Fruit fly (Drosophila melanogaster) whole organism, embryonic: ENCODE measurements around the gene CG13694.

ENCODE experiments used
- BtbVII ChIP-seq: fragments of 200-800 bp; sonication (Bioruptor generic); optimal IDR thresholded peaks from 3 replicates; lab custom pipeline; 2017; ENCODE audit warnings: missing biosample characterization, mild to moderate bottlenecking, missing genetic modification characterization
- CG10147 ChIP-seq: fragments of 200-800 bp; sonication (Bioruptor generic); optimal IDR thresholded peaks from 2 replicates; lab custom pipeline; 2019; ENCODE audit warnings: missing biosample characterization, mild to moderate bottlenecking, missing genetic modification characterization, moderate library complexity
- CG11560 ChIP-seq: fragments of 200-800 bp; sonication (Bioruptor generic); IDR thresholded peaks from 3 replicates; pipeline ENCODE4 v1.3.6; 2022; ENCODE audit warnings: missing biosample characterization, missing genetic modification characterization
- CG11696 ChIP-seq: fragments of 200-800 bp; sonication (Bioruptor generic); IDR thresholded peaks from 2 replicates; pipeline ENCODE4 v1.3.6; 2022; ENCODE audit warnings: missing biosample characterization, missing genetic modification characterization
- CG12744 ChIP-seq: fragments of 200-800 bp; sonication (Bioruptor generic); optimal IDR thresholded peaks from 2 replicates; lab custom pipeline; 2016; ENCODE audit warnings: missing biosample characterization, missing genetic modification characterization
- CG13894 ChIP-seq: fragments of 200-800 bp; sonication (Bioruptor generic); optimal IDR thresholded peaks from 3 replicates; lab custom pipeline; 2018; ENCODE audit warnings: missing biosample characterization, mild to moderate bottlenecking, missing genetic modification characterization, moderate library complexity
- CG14441 ChIP-seq: fragments of 200-800 bp; sonication (Bioruptor generic); IDR thresholded peaks from 2 replicates; pipeline ENCODE4 v1.3.6; 2022; ENCODE audit warnings: missing biosample characterization, missing genetic modification characterization
- CG15073 ChIP-seq: fragments of 200-800 bp; sonication (Bioruptor generic); optimal IDR thresholded peaks from 2 replicates; lab custom pipeline; 2016; ENCODE audit warnings: missing biosample characterization, missing genetic modification characterization
- CG16813 ChIP-seq: fragments of 200-800 bp; sonication (Bioruptor generic); IDR thresholded peaks from 3 replicates; pipeline ENCODE4 v1.3.6; 2022; ENCODE audit warnings: missing biosample characterization, missing genetic modification characterization; ENCODE audit not compliant: partially characterized antibody
- CG2889 ChIP-seq: fragments of 200-800 bp; sonication (Bioruptor generic); IDR thresholded peaks from 3 replicates; pipeline ENCODE4 v1.3.6; 2022; ENCODE audit warnings: missing biosample characterization, missing genetic modification characterization
- CG31224 ChIP-seq: fragments of 200-800 bp; sonication (Bioruptor generic); IDR thresholded peaks from 2 replicates; pipeline ENCODE4 v1.3.6; 2022; ENCODE audit warnings: missing biosample characterization, missing genetic modification characterization
- CG31388 ChIP-seq: fragments of 200-800 bp; sonication (Bioruptor generic); optimal IDR thresholded peaks from 2 replicates; lab custom pipeline; 2016; ENCODE audit warnings: missing biosample characterization, missing genetic modification characterization
- CG3163 ChIP-seq: fragments of 200-800 bp; sonication (Bioruptor generic); optimal IDR thresholded peaks from 3 replicates; lab custom pipeline; 2016; ENCODE audit warnings: missing biosample characterization, missing genetic modification characterization
- CG32767 ChIP-seq: fragments of 200-800 bp; sonication (Bioruptor generic); IDR thresholded peaks from 2 replicates; pipeline ENCODE4 v1.3.6; 2022; ENCODE audit warnings: missing biosample characterization, missing genetic modification characterization
- CG3281 ChIP-seq: fragments of 200-800 bp; sonication (Bioruptor generic); optimal IDR thresholded peaks from 3 replicates; lab custom pipeline; 2017; ENCODE audit warnings: missing biosample characterization, mild to moderate bottlenecking, missing genetic modification characterization
- CG34422 ChIP-seq: fragments of 200-800 bp; sonication (Bioruptor generic); IDR thresholded peaks from 3 replicates; pipeline ENCODE4 v1.3.6; 2022; ENCODE audit warnings: missing biosample characterization, missing genetic modification characterization
- CG5245 ChIP-seq: fragments of 200-800 bp; sonication (Bioruptor generic); optimal IDR thresholded peaks from 3 replicates; lab custom pipeline; 2016; ENCODE audit warnings: missing biosample characterization, missing genetic modification characterization
- CG6683 ChIP-seq: fragments of 200-800 bp; sonication (Bioruptor generic); optimal IDR thresholded peaks from 2 replicates; lab custom pipeline; 2017; ENCODE audit warnings: missing biosample characterization, mild to moderate bottlenecking, missing genetic modification characterization, missing genetic modification reagents
- CG6765 ChIP-seq: fragments of 200-800 bp; sonication (Bioruptor generic); optimal IDR thresholded peaks from 3 replicates; lab custom pipeline; 2017; ENCODE audit warnings: missing biosample characterization, mild to moderate bottlenecking, missing genetic modification characterization
- CkIIα-i1 ChIP-seq: fragments of 200-800 bp; sonication (Bioruptor generic); IDR thresholded peaks from 2 replicates; pipeline ENCODE4 v1.3.6; 2022; ENCODE audit warnings: missing biosample characterization, missing genetic modification characterization
- Dbx ChIP-seq: fragments of 200-800 bp; sonication (Bioruptor generic); IDR thresholded peaks from 3 replicates; pipeline ENCODE4 v1.3.6; 2022; ENCODE audit warnings: missing biosample characterization, missing genetic modification characterization
- Dfd ChIP-seq, 2 experiments: fragments of >200 bp; optimal IDR thresholded peaks; 2 replicates each; lab custom pipeline; 2017; ENCODE audit warnings: missing biosample characterization in 2 of 2, missing genetic modification characterization in 2 of 2
- ERR ChIP-seq: fragments of 200-800 bp; sonication (Bioruptor generic); optimal IDR thresholded peaks from 2 replicates; lab custom pipeline; 2016; ENCODE audit warnings: missing biosample characterization, missing genetic modification characterization
- Ets65A ChIP-seq: fragments of 200-800 bp; sonication (Bioruptor generic); peaks from one replicate; lab custom pipeline; 2016; ENCODE audit warnings: missing biosample characterization, missing genetic modification characterization
- Fer1 ChIP-seq: fragments of 200-800 bp; sonication (Bioruptor generic); optimal IDR thresholded peaks from 2 replicates; lab custom pipeline; 2017; ENCODE audit warnings: missing biosample characterization, mild to moderate bottlenecking, missing genetic modification characterization
- Fer3 ChIP-seq: fragments of 200-800 bp; sonication (Bioruptor generic); optimal IDR thresholded peaks from 2 replicates; lab custom pipeline; 2018; ENCODE audit warnings: missing biosample characterization, mild to moderate bottlenecking, missing genetic modification characterization, moderate library complexity
- Mad ChIP-seq: fragments of 200-800 bp; sonication (Bioruptor generic); optimal IDR thresholded peaks from 2 replicates; lab custom pipeline; 2016; ENCODE audit warnings: missing biosample characterization, missing genetic modification characterization
- Med ChIP-seq: fragments of 200-800 bp; sonication (Bioruptor generic); peaks from one replicate; lab custom pipeline; 2016; ENCODE audit warnings: missing biosample characterization, missing genetic modification characterization, mild to moderate bottlenecking, inconsistent platforms, moderate library complexity
- Nf-YB ChIP-seq: fragments of 200-800 bp; sonication (Bioruptor generic); optimal IDR thresholded peaks from 3 replicates; lab custom pipeline; 2019; ENCODE audit warnings: missing biosample characterization, mild to moderate bottlenecking, missing genetic modification characterization, moderate library complexity
- Nf-YC ChIP-seq: fragments of 200-800 bp; optimal IDR thresholded peaks from 3 replicates; lab custom pipeline; 2019; ENCODE audit warnings: missing biosample characterization, mild to moderate bottlenecking, missing genetic modification characterization, moderate library complexity
- Oli ChIP-seq: fragments of 200-800 bp; sonication (Bioruptor generic); optimal IDR thresholded peaks from 2 replicates; lab custom pipeline; 2018; ENCODE audit warnings: missing biosample characterization, mild to moderate bottlenecking, missing genetic modification characterization, moderate library complexity
- Optix ChIP-seq: fragments of 200-800 bp; sonication (Bioruptor generic); IDR thresholded peaks from 3 replicates; pipeline ENCODE4 v1.3.6; 2022; ENCODE audit warnings: missing biosample characterization, missing genetic modification characterization
- Spps ChIP-seq: fragments of 200-800 bp; sonication (Bioruptor generic); optimal IDR thresholded peaks from 2 replicates; lab custom pipeline; 2018; ENCODE audit warnings: missing biosample characterization, mild to moderate bottlenecking, missing genetic modification characterization
- Sry-δ ChIP-seq: fragments of 200-800 bp; sonication (Bioruptor generic); optimal IDR thresholded peaks from 2 replicates; lab custom pipeline; 2016; ENCODE audit warnings: missing biosample characterization, missing genetic modification characterization
- br ChIP-seq: fragments of >200 bp; optimal IDR thresholded peaks from 2 replicates; lab custom pipeline; 2017
- chn ChIP-seq: fragments of 200-800 bp; sonication (Bioruptor generic); optimal IDR thresholded peaks from 2 replicates; lab custom pipeline; 2016; ENCODE audit warnings: missing biosample characterization, missing genetic modification characterization
- crp ChIP-seq, 2 experiments: fragments of 200-800 bp; sonication (Bioruptor generic); optimal IDR thresholded peaks; 2 replicates in 1 of 2; 3 replicates in 1 of 2; lab custom pipeline; 2017; ENCODE audit warnings: missing biosample characterization in 2 of 2, missing genetic modification characterization in 2 of 2, mild to moderate bottlenecking in 1 of 2, moderate library complexity in 1 of 2
- da ChIP-seq: fragments of 200-800 bp; sonication (Bioruptor generic); optimal IDR thresholded peaks from 2 replicates; lab custom pipeline; 2016; ENCODE audit warnings: missing biosample characterization, missing genetic modification characterization
- en ChIP-seq: fragments of 200-800 bp; sonication (Bioruptor generic); optimal IDR thresholded peaks from 2 replicates; lab custom pipeline; 2016; ENCODE audit warnings: missing biosample characterization, missing genetic modification characterization
- eyg ChIP-seq: fragments of 200-800 bp; sonication (Bioruptor generic); optimal IDR thresholded peaks from 3 replicates; lab custom pipeline; 2016; ENCODE audit warnings: missing biosample characterization, missing genetic modification characterization
- grau ChIP-seq: fragments of 200-800 bp; optimal IDR thresholded peaks from 3 replicates; lab custom pipeline; 2019; ENCODE audit warnings: missing biosample characterization, mild to moderate bottlenecking, missing genetic modification characterization, moderate library complexity
- gt ChIP-seq: fragments of 200-800 bp; sonication (Bioruptor generic); IDR thresholded peaks from 2 replicates; pipeline ENCODE4 v1.3.6; 2022; ENCODE audit warnings: missing biosample characterization, missing genetic modification characterization
- ind ChIP-seq: fragments of 200-800 bp; sonication (Bioruptor generic); optimal IDR thresholded peaks from 3 replicates; lab custom pipeline; 2016; ENCODE audit warnings: missing biosample characterization, missing genetic modification characterization
- jing ChIP-seq: fragments of 200-800 bp; sonication (Bioruptor generic); optimal IDR thresholded peaks from 2 replicates; lab custom pipeline; 2018; ENCODE audit warnings: missing biosample characterization, mild to moderate bottlenecking, missing genetic modification characterization
- prd ChIP-seq, 3 experiments: fragments of >200 bp in 2 of 3; fragments of 200-800 bp in 1 of 3; sonication (Bioruptor generic) in 1 of 3; optimal IDR thresholded peaks in 2 of 3; IDR thresholded peaks in 1 of 3; 2 replicates in 2 of 3; 3 replicates in 1 of 3; pipeline versions ENCODE4 v1.3.6 to Lab custom; 2017 to 2022; ENCODE audit warnings: missing biosample characterization in 1 of 3, missing genetic modification characterization in 1 of 3
- repo ChIP-seq: fragments of 200-800 bp; sonication (Bioruptor generic); optimal IDR thresholded peaks from 2 replicates; lab custom pipeline; 2016; ENCODE audit warnings: missing biosample characterization, missing genetic modification characterization
- run ChIP-seq: fragments of 200-800 bp; sonication (Bioruptor generic); optimal IDR thresholded peaks from 3 replicates; lab custom pipeline; 2018; ENCODE audit warnings: missing biosample characterization, mild to moderate bottlenecking, missing genetic modification characterization
- tgo ChIP-seq: fragments of 200-800 bp; sonication (Bioruptor generic); IDR thresholded peaks from 3 replicates; pipeline ENCODE4 v1.3.6; 2022; ENCODE audit warnings: missing biosample characterization, missing genetic modification characterization
- wek ChIP-seq: fragments of 200-800 bp; sonication (Bioruptor generic); optimal IDR thresholded peaks from 3 replicates; lab custom pipeline; 2018; ENCODE audit warnings: missing biosample characterization, mild to moderate bottlenecking, missing genetic modification characterization, moderate library complexity
- zen2 ChIP-seq: fragments of 200-800 bp; sonication (Bioruptor generic); IDR thresholded peaks from 3 replicates; pipeline ENCODE4 v1.3.6; 2022; ENCODE audit warnings: missing biosample characterization, missing genetic modification characterization; ENCODE audit not compliant: partially characterized antibody

The CG13694 gene

dm6 chr2L:71869-72751 lies 44.2 kb downstream of the CG13694 start (continued):
- no peak for TF ChIP-seq wek (GFP tag; lab: Kevin White, UChicago)
- TF ChIP-seq repo, result no peak
- TF ChIP-seq Nf-YB (GFP tag; lab: Kevin White, UChicago), result no peak
- TF ChIP-seq CkIIα-i1 (GFP tag; lab: Robert Waterston, UW), result no peak
- no peak for TF ChIP-seq CG2889 (GFP tag; lab: Robert Waterston, UW)
- peak; percentile 77 for TF ChIP-seq Med (GFP tag; lab: Kevin White, UChicago)
- no peak for TF ChIP-seq run (tag; lab: Kevin White, UChicago)
- TF ChIP-seq jing (GFP tag; lab: Kevin White, UChicago), result no peak
- no peak for TF ChIP-seq grau
- TF ChIP-seq da (GFP tag; lab: Kevin White, UChicago), result no peak
- TF ChIP-seq CG5245, result no peak
- no peak for TF ChIP-seq Spps (tag; lab: Kevin White, UChicago)
- TF ChIP-seq CG34422 (GFP tag; lab: Robert Waterston, UW), result no peak
- peak; percentile 14 for TF ChIP-seq CG3281 (GFP tag; lab: Kevin White, UChicago)
- TF ChIP-seq CG15073 (GFP tag; lab: Kevin White, UChicago), result no peak
- no peak for TF ChIP-seq eyg (GFP tag; lab: Kevin White, UChicago)
- TF ChIP-seq CG11696 (GFP tag; lab: Robert Waterston, UW), result no peak
- TF ChIP-seq crp (GFP tag; optimal IDR thresholded peaks at IDR 0.05; lab: Kevin White, UChicago), result no peak
- TF ChIP-seq Mad (GFP tag; lab: Kevin White, UChicago), result no peak
- no peak for TF ChIP-seq ind (GFP tag; lab: Kevin White, UChicago)
- TF ChIP-seq zen2 (GFP tag; lab: Robert Waterston, UW), result no peak
- no peak for TF ChIP-seq Fer3 (tag; lab: Kevin White, UChicago)
- TF ChIP-seq Ets65A (GFP tag; lab: Kevin White, UChicago), result no peak
- TF ChIP-seq CG32767, result peak; percentile 40; the same call in 1 of the 2 replicates
- no peak for TF ChIP-seq gt (GFP tag; lab: Robert Waterston, UW)
- TF ChIP-seq en (GFP tag; lab: Kevin White, UChicago), result no peak
- no peak for TF ChIP-seq br (lab: Kevin White, UChicago)
- no peak for TF ChIP-seq CG6683 (GFP tag; lab: Kevin White, UChicago)
- no peak for TF ChIP-seq Optix (GFP tag; lab: Robert Waterston, UW)
- no peak for TF ChIP-seq ERR (GFP tag; lab: Kevin White, UChicago)
- no peak for TF ChIP-seq CG12744
- TF ChIP-seq prd (optimal IDR thresholded peaks at IDR 0.05; lab: Kevin White, UChicago), result no peak
- no peak for TF ChIP-seq prd (GFP tag; IDR thresholded peaks at IDR 0.05; lab: Robert Waterston, UW)
- no peak for TF ChIP-seq Nf-YC (tag; lab: Kevin White, UChicago)
- TF ChIP-seq CG6765 (GFP tag; lab: Kevin White, UChicago), result peak; percentile 14
- no peak for TF ChIP-seq CG16813 (GFP tag; lab: Robert Waterston, UW)
- no peak for TF ChIP-seq Fer1 (GFP tag; lab: Kevin White, UChicago)
- TF ChIP-seq chn (GFP tag; lab: Kevin White, UChicago), result no peak
- TF ChIP-seq Dbx (GFP tag; lab: Robert Waterston, UW), result 0 out of 3 replicates have a peak, but pooled peaks have one; percentile 24
- TF ChIP-seq CG3163 (GFP tag; lab: Kevin White, UChicago), result no peak
- peak; percentile 19 for TF ChIP-seq CG13894 (tag; lab: Kevin White, UChicago)
- TF ChIP-seq Oli (tag; lab: Kevin White, UChicago), result no peak
- TF ChIP-seq CG31224 (GFP tag; lab: Robert Waterston, UW), result no peak
- no peak for TF ChIP-seq CG11560 (tag; lab: Robert Waterston, UW)
- peak; percentile 51 for TF ChIP-seq Sry-δ (GFP tag; lab: Kevin White, UChicago)
- no peak for TF ChIP-seq CG31388
- TF ChIP-seq CG10147 (GFP tag; lab: Kevin White, UChicago), result no peak
- TF ChIP-seq CG14441, result no peak
- TF ChIP-seq tgo (GFP tag; lab: Robert Waterston, UW), result no peak
- no peak for TF ChIP-seq BtbVII (GFP tag; lab: Kevin White, UChicago)
- no peak for TF ChIP-seq Dfd (GFP tag; optimal IDR thresholded peaks at IDR 0.05; lab: Kevin White, UChicago)
